Fruit fly (Drosophila melanogaster) S2 (cell line): ENCODE measurements around the gene CG16713.

ENCODE experiments used
- CG8478 ChIP-seq: fragments of >200 bp; optimal IDR thresholded peaks from 2 replicates; lab custom pipeline; 2018
- CTCF ChIP-seq, 2 experiments: fragments of >200 bp; optimal IDR thresholded peaks; 2 replicates each; lab custom pipeline; 2018

DNA sequence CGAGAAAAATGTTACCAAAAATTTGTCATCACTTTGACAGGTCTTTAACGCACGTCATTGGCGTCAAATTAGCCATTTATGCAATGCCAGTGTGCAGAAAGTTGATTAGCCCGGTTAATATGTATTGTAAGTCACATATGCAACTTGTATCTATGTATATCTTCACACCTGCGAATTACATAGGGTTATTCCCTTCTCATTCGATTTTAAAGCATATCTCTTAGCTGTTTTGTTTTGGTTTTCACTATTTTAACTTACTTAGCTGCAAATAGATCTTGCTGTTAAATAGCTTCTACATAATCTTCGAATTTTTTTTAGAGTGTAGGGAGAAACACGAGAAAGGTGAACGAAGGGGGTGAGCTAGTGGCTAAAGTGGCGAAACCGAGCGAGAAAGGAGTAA, 35.8 kb upstream of the CG16713 start:
- TF ChIP-seq CTCF (optimal IDR thresholded peaks at IDR 0.05; lab: Kevin White, UChicago) (no peak), CG8478 (no peak)
